Worm (Caenorhabditis elegans): ENCODE measurements around the gene C54D10.13.

DNA sequence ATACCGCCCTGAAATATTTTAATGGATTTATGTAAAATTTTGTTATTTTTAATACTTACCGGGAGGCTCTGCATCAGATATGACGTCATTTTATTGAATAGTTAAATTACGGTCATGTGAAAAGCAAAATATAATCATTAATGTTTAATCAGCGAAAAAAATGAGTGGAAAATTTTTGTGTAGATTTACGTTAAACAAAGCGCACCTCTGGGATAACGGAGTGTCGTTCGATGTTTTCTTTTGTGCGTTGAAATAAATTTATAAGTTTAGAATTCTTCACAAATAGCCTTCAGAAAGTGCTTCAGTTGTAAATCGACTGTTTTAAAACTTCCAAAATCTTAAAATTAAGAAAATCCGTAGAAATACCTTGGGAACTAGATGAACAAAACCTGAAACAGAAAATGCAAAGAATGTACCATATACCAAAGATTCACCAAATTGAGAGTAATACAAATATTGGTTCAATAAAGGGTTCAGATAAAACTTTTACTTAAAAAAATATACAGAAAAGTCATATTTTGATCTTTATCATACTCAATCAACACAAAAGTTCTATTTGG is 31.3 kb downstream of the C54D10.13 start, which contains the start of the genes K01D12.20 and miga-1:
- TF ChIP-seq ztf-6 (GFP tag; IDR thresholded peaks at IDR 0.05) (no peak), tbx-9 (tag; optimal IDR thresholded peaks at IDR 0.05; ENCODE audit: borderline replicate concordance) (no peak), F49E8.2 (tag; optimal IDR thresholded peaks at IDR 0.05; ENCODE audit: insufficient read depth) (no peak)
